ENCODE assay signal across 3 fruit fly cellular contexts in genomic region chr3R:31696664-31697063, dm6.
TF ChIP-seq lines count a peak whose summit lies in the region.

No protein-coding gene starts in this region.

- TF ChIP-seq CTCF in whole organism, embryonic (GFP tag; optimal IDR thresholded peaks at IDR 0.05; lab: Kevin White, UChicago) = no peak

TF ChIP-seq in whole organism, embryonic, 481 proteins besides CTCF, POLR2A, EP300 and RAD21 (continues in another document):
- TF ChIP-seq Pdp1 (GFP tag; optimal IDR thresholded peaks at IDR 0.05; lab: Kevin White, UChicago) = peak; percentile 4 to 57
- no peak for TF ChIP-seq cwo (GFP tag; optimal IDR thresholded peaks at IDR 0.05; lab: Kevin White, UChicago)
- no peak for TF ChIP-seq ERR (GFP tag; optimal IDR thresholded peaks at IDR 0.05; lab: Kevin White, UChicago)
- peak; percentile 1 for TF ChIP-seq chn (GFP tag; optimal IDR thresholded peaks at IDR 0.05; lab: Kevin White, UChicago)
- no peak for TF ChIP-seq CG7839 (tag; optimal IDR thresholded peaks at IDR 0.05; lab: Kevin White, UChicago)
- TF ChIP-seq CG3838 (GFP tag; optimal IDR thresholded peaks at IDR 0.05; lab: Kevin White, UChicago) = no peak
- no peak for TF ChIP-seq hbn (GFP tag; IDR thresholded peaks at IDR 0.05; lab: Robert Waterston, UW; ENCODE audit: partially characterized antibody)
- peak; percentile 93 for TF ChIP-seq sens (GFP tag; lab: Kevin White, UChicago)
- no peak for TF ChIP-seq CG4854 (GFP tag; optimal IDR thresholded peaks at IDR 0.05; lab: Kevin White, UChicago)
- TF ChIP-seq psq (GFP tag; optimal IDR thresholded peaks at IDR 0.05; lab: Kevin White, UChicago) = no peak
- TF ChIP-seq bsh (GFP tag; optimal IDR thresholded peaks at IDR 0.05; lab: Kevin White, UChicago) = peak in 1 of 2 experiments; percentile 69
- no peak for TF ChIP-seq tna (GFP tag; IDR thresholded peaks at IDR 0.05; lab: Robert Waterston, UW; ENCODE audit: partially characterized antibody)
- no peak for TF ChIP-seq Bgb (GFP tag; IDR thresholded peaks at IDR 0.05; lab: Robert Waterston, UW; ENCODE audit: partially characterized antibody)
- TF ChIP-seq vfl (GFP tag; optimal IDR thresholded peaks at IDR 0.05; lab: Kevin White, UChicago) = no peak
- TF ChIP-seq rib (GFP tag; IDR thresholded peaks at IDR 0.05; lab: Robert Waterston, UW) = no peak
- peak; percentile 31 for TF ChIP-seq CG16815 (GFP tag; optimal IDR thresholded peaks at IDR 0.05; lab: Kevin White, UChicago)
- peak; percentile 11 for TF ChIP-seq CG16863 (GFP tag; optimal IDR thresholded peaks at IDR 0.05; lab: Kevin White, UChicago)
- TF ChIP-seq ssp (GFP tag; IDR thresholded peaks at IDR 0.05; lab: Robert Waterston, UW) = no peak
- TF ChIP-seq CG7745 (tag; optimal IDR thresholded peaks at IDR 0.05; lab: Kevin White, UChicago) = no peak
- no peak for TF ChIP-seq prd (optimal IDR thresholded peaks at IDR 0.05; lab: Kevin White, UChicago)
- peak; percentile 37; the same call in 1 of the 3 replicates for TF ChIP-seq prd (GFP tag; IDR thresholded peaks at IDR 0.05; lab: Robert Waterston, UW)
- no peak for TF ChIP-seq fru (optimal IDR thresholded peaks at IDR 0.05; lab: Kevin White, UChicago)
- peak; percentile 16 for TF ChIP-seq Sox102F (GFP tag; optimal IDR thresholded peaks at IDR 0.05; lab: Kevin White, UChicago)
- TF ChIP-seq Hsf (GFP tag; optimal IDR thresholded peaks at IDR 0.05; lab: Kevin White, UChicago) = peak; percentile 17
- no peak for TF ChIP-seq CG7786 (GFP tag; optimal IDR thresholded peaks at IDR 0.05; lab: Kevin White, UChicago)
- no peak for TF ChIP-seq Drgx (GFP tag; IDR thresholded peaks at IDR 0.05; lab: Robert Waterston, UW)
- TF ChIP-seq CG10431 (GFP tag; optimal IDR thresholded peaks at IDR 0.05; lab: Kevin White, UChicago) = no peak
- no peak for TF ChIP-seq en (GFP tag; optimal IDR thresholded peaks at IDR 0.05; lab: Kevin White, UChicago)
- no peak for TF ChIP-seq CG11247 (GFP tag; IDR thresholded peaks at IDR 0.05; lab: Robert Waterston, UW)
- no peak for TF ChIP-seq CG2116 (GFP tag; optimal IDR thresholded peaks at IDR 0.05; lab: Kevin White, UChicago)
- TF ChIP-seq B-H1 (GFP tag; IDR thresholded peaks at IDR 0.05; lab: Robert Waterston, UW) = no peak

TF ChIP-seq in whole organism, pupa, 21 proteins besides CTCF, POLR2A, EP300 and RAD21:
- TF ChIP-seq CG14655 (GFP tag; optimal IDR thresholded peaks at IDR 0.05; lab: Kevin White, UChicago) = peak; percentile 27
- no peak for TF ChIP-seq CG32121 (GFP tag; IDR thresholded peaks at IDR 0.05; lab: Robert Waterston, UW)

TF ChIP-seq in whole organism, wandering third instar larva, 38 proteins besides CTCF, POLR2A, EP300 and RAD21:
- no peak for TF ChIP-seq lola (GFP tag; optimal IDR thresholded peaks at IDR 0.05; lab: Kevin White, UChicago)
- no peak for TF ChIP-seq CG32264 (GFP tag; optimal IDR thresholded peaks at IDR 0.05; lab: Kevin White, UChicago)
- TF ChIP-seq Abd-B (GFP tag; optimal IDR thresholded peaks at IDR 0.05; lab: Kevin White, UChicago) = no peak
- TF ChIP-seq CrebA (GFP tag; optimal IDR thresholded peaks at IDR 0.05; lab: Kevin White, UChicago; ENCODE audit: borderline replicate concordance) = no peak
- TF ChIP-seq foxo (GFP tag; optimal IDR thresholded peaks at IDR 0.05; lab: Kevin White, UChicago) = peak in 1 of 2 experiments; percentile 32
- TF ChIP-seq GATAd (GFP tag; optimal IDR thresholded peaks at IDR 0.05; lab: Kevin White, UChicago) = no peak
- peak; percentile 0 for TF ChIP-seq h (GFP tag; optimal IDR thresholded peaks at IDR 0.05; lab: Kevin White, UChicago)
- no peak for TF ChIP-seq Rel (GFP tag; optimal IDR thresholded peaks at IDR 0.05; lab: Kevin White, UChicago)
- TF ChIP-seq Rel (tag; optimal IDR thresholded peaks at IDR 0.05; lab: Kevin White, UChicago) = no peak
- no peak for TF ChIP-seq sage (GFP tag; optimal IDR thresholded peaks at IDR 0.05; lab: Kevin White, UChicago)

Comparison
In these comparisons a context has a peak if more than half of its experiments do, and no peak if none do; other contexts are left out.
1. Of the 10 proteins assayed by ChIP-seq in both whole organism, embryonic and whole organism, wandering third instar larva: peak only in whole organism, embryonic: none; only in whole organism, wandering third instar larva: h; in both: none; in neither: 8; mixed calls (peak in some experiments, not most) for 1.